Fruit fly (Drosophila melanogaster): ENCODE data around the gene CG6656.

Gene CG6656

dm6 chr3R:21874982-21875466, at the start of gene CG6656:
Gene CG6656 (plus strand): TSS chr3R:21875293.
- TF ChIP-seq CG4496 (GFP tag; IDR thresholded peaks at IDR 0.05), result peak; percentile 61; the same call in 2 of the 3 replicates
- TF ChIP-seq Snoo (tag; optimal IDR thresholded peaks at IDR 0.05), result peak; percentile 47
- TF ChIP-seq CG8301 (tag; optimal IDR thresholded peaks at IDR 0.05), result no peak
- no peak for TF ChIP-seq CG10348 (GFP tag; IDR thresholded peaks at IDR 0.05)
- peak; percentile 86 for TF ChIP-seq EcR (GFP tag; optimal IDR thresholded peaks at IDR 0.05)
- peak; percentile 11 for TF ChIP-seq CG15710 (tag; optimal IDR thresholded peaks at IDR 0.05)
- peak; percentile 67 for TF ChIP-seq CG32121 (GFP tag; IDR thresholded peaks at IDR 0.05)
- no peak for TF ChIP-seq CG34367 (tag; optimal IDR thresholded peaks at IDR 0.05)
- no peak for TF ChIP-seq CG17806 (tag; optimal IDR thresholded peaks at IDR 0.05)
- peak; percentile 74; the same call in 1 of the 2 replicates for TF ChIP-seq CG12605 (GFP tag; IDR thresholded peaks at IDR 0.05)
- TF ChIP-seq rn (GFP tag; IDR thresholded peaks at IDR 0.05), result no peak
- no peak for TF ChIP-seq D1 (tag; optimal IDR thresholded peaks at IDR 0.05)
- TF ChIP-seq CG13204 (GFP tag; optimal IDR thresholded peaks at IDR 0.05), result peak; percentile 26
- no peak for TF ChIP-seq CG14655 (GFP tag; optimal IDR thresholded peaks at IDR 0.05)
- peak; percentile 28 for TF ChIP-seq CG8159 (tag; optimal IDR thresholded peaks at IDR 0.05)
- peak; percentile 29 for TF ChIP-seq Pif1A (GFP tag; optimal IDR thresholded peaks at IDR 0.05)
- peak; percentile 45; the same call in 1 of the 3 replicates for TF ChIP-seq fd96Ca (GFP tag; IDR thresholded peaks at IDR 0.05)
- TF ChIP-seq Ets98B (GFP tag; IDR thresholded peaks at IDR 0.05), result peak; percentile 81; the same call in 1 of the 2 replicates
- TF ChIP-seq Pif1B (GFP tag; optimal IDR thresholded peaks at IDR 0.05), result no peak
- no peak for TF ChIP-seq gl (tag; optimal IDR thresholded peaks at IDR 0.05)
- TF ChIP-seq CG9948 (tag; optimal IDR thresholded peaks at IDR 0.05), result no peak

dm6 chr3R:21825775-21826558, 49.1 kb upstream of the CG6656 start:
- TF ChIP-seq CG8159 (tag; optimal IDR thresholded peaks at IDR 0.05) (peak; percentile 80), CG14655 (GFP tag; optimal IDR thresholded peaks at IDR 0.05) (peak; percentile 53), EcR (GFP tag; optimal IDR thresholded peaks at IDR 0.05) (peak; percentile 63), Ets98B (GFP tag; IDR thresholded peaks at IDR 0.05) (no peak), CG34367 (tag; optimal IDR thresholded peaks at IDR 0.05) (peak; percentile 1), CG9948 (tag; optimal IDR thresholded peaks at IDR 0.05) (peak; percentile 45), CG15710 (tag; optimal IDR thresholded peaks at IDR 0.05) (peak; percentile 66), D1 (tag; optimal IDR thresholded peaks at IDR 0.05) (no peak), CG17806 (tag; optimal IDR thresholded peaks at IDR 0.05) (peak; percentile 40), CG13204 (GFP tag; optimal IDR thresholded peaks at IDR 0.05) (no peak), CG8301 (tag; optimal IDR thresholded peaks at IDR 0.05) (peak; percentile 2)

DNA sequence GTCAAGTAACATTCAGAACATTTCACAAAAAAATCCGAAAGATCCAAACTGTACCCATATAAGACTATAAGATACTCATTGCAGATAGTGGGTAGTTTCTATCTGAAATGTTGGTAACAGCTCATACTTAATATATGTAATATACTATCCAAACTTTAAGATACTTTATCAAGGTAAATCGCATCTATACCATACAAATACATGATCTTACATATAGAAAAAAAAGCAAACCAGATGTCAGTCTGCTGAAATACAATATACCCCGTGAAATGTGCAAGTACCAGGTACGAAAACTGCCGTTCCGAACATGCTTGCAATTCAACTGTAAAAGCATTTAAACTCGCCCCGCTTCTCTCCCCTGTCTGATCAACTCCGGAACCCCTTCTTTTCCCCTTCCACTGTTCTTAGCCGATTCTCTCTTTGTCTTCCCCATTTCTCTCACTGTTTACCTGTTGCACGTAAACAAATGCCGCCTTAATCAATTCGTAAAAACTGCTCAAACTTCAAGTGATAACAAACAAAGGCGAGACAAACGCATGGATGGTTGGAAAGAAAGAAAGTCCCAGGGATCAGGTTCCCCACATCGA, 47.5 kb upstream of the CG6656 start:
- TF ChIP-seq CG17806 (tag; optimal IDR thresholded peaks at IDR 0.05) (no peak), Snoo (tag; optimal IDR thresholded peaks at IDR 0.05) (peak; percentile 33), CG8301 (tag; optimal IDR thresholded peaks at IDR 0.05) (peak; percentile 36), CG34367 (tag; optimal IDR thresholded peaks at IDR 0.05) (no peak), Pif1B (GFP tag; optimal IDR thresholded peaks at IDR 0.05) (no peak), CG32121 (GFP tag; IDR thresholded peaks at IDR 0.05) (no peak), CG4496 (GFP tag; IDR thresholded peaks at IDR 0.05) (peak; percentile 28; the same call in 1 of the 3 replicates), CG8159 (tag; optimal IDR thresholded peaks at IDR 0.05) (peak; percentile 23), Pif1A (GFP tag; optimal IDR thresholded peaks at IDR 0.05) (peak; percentile 11), CG14655 (GFP tag; optimal IDR thresholded peaks at IDR 0.05) (peak; percentile 36), Ets98B (GFP tag; IDR thresholded peaks at IDR 0.05) (no peak), D1 (tag; optimal IDR thresholded peaks at IDR 0.05) (no peak), CG15710 (tag; optimal IDR thresholded peaks at IDR 0.05) (no peak), fd96Ca (GFP tag; IDR thresholded peaks at IDR 0.05) (no peak), gl (tag; optimal IDR thresholded peaks at IDR 0.05) (no peak), CG12605 (GFP tag; IDR thresholded peaks at IDR 0.05) (no peak), CG9948 (tag; optimal IDR thresholded peaks at IDR 0.05) (peak; percentile 3), rn (GFP tag; IDR thresholded peaks at IDR 0.05) (no peak), EcR (GFP tag; optimal IDR thresholded peaks at IDR 0.05) (no peak), CG13204 (GFP tag; optimal IDR thresholded peaks at IDR 0.05) (no peak), CG10348 (GFP tag; IDR thresholded peaks at IDR 0.05) (no peak)

- no peak for TF ChIP-seq CG13204 (GFP tag; optimal IDR thresholded peaks at IDR 0.05)
- TF ChIP-seq CG34367 (tag; optimal IDR thresholded peaks at IDR 0.05), result no peak
- TF ChIP-seq CG4496 (GFP tag; IDR thresholded peaks at IDR 0.05), result no peak
- no peak for TF ChIP-seq Pif1B (GFP tag; optimal IDR thresholded peaks at IDR 0.05)
- no peak for TF ChIP-seq D1 (tag; optimal IDR thresholded peaks at IDR 0.05)
- no peak for TF ChIP-seq CG32121 (GFP tag; IDR thresholded peaks at IDR 0.05)
- TF ChIP-seq CG17806 (tag; optimal IDR thresholded peaks at IDR 0.05), result no peak
- TF ChIP-seq Snoo (tag; optimal IDR thresholded peaks at IDR 0.05), result no peak
- no peak for TF ChIP-seq CG10348 (GFP tag; IDR thresholded peaks at IDR 0.05)
- TF ChIP-seq EcR (GFP tag; optimal IDR thresholded peaks at IDR 0.05), result no peak
- TF ChIP-seq CG8301 (tag; optimal IDR thresholded peaks at IDR 0.05), result peak; percentile 17
- TF ChIP-seq gl (tag; optimal IDR thresholded peaks at IDR 0.05), result no peak
- TF ChIP-seq fd96Ca (GFP tag; IDR thresholded peaks at IDR 0.05), result no peak
- no peak for TF ChIP-seq rn (GFP tag; IDR thresholded peaks at IDR 0.05)
- peak; percentile 3 for TF ChIP-seq Pif1A (GFP tag; optimal IDR thresholded peaks at IDR 0.05)
- TF ChIP-seq CG14655 (GFP tag; optimal IDR thresholded peaks at IDR 0.05), result peak; percentile 23
- TF ChIP-seq CG8159 (tag; optimal IDR thresholded peaks at IDR 0.05), result no peak
- no peak for TF ChIP-seq CG12605 (GFP tag; IDR thresholded peaks at IDR 0.05)
- TF ChIP-seq Ets98B (GFP tag; IDR thresholded peaks at IDR 0.05), result no peak
- TF ChIP-seq CG9948 (tag; optimal IDR thresholded peaks at IDR 0.05), result peak; percentile 21
- no peak for TF ChIP-seq CG15710 (tag; optimal IDR thresholded peaks at IDR 0.05)
These were observed 47.0 kb upstream of the CG6656 start for dm6 chr3R:21828040-21828526.
